Worm (Caenorhabditis elegans): ENCODE measurements around the gene F53H8.3.

DNA sequence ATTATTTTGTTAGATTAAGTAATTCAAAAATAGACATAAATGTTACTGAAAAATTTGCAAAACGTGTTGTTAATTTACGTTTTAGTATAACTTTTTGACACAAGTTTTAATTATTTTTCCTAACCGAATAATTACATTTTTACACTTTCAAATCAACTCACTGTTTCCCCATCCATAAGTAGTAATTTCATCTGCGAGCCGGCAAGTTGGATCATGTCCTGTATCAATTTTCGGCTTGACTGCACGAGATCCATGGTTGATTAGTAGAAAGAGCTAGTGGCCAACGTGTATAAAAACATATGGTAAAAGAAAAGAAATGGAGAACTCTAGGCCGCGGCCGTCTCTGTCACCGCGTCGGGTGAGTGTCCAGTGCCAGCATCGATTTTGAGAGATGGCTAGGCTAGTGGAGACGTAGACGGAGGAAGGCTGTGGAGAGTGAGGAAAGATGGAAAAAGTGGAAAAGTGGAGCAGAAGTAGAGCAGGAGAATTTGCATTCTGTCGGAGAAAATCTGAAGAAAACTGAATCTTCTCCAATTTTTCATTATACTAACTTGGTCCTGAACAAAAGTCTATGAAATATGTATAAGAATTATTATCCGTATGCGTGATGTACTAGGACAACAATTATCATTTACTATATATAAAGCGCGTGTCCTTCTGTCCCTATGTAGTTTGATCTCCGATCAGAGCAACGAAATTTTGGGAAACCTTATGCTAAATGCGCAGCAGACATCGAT lies 36.3 kb downstream of the F53H8.3 start, which contains the start of gene vps-45:
- no peak for TF ChIP-seq aptf-2 (GFP tag; conservative IDR thresholded peaks at IDR 0.05)
- TF ChIP-seq hlh-26 (GFP tag; conservative IDR thresholded peaks at IDR 0.05): no peak
- no peak for TF ChIP-seq snpc-4 (GFP tag; optimal IDR thresholded peaks at IDR 0.05)
- peak in 2 of 4 experiments; percentile 80 to 82 for TF ChIP-seq snpc-4 (tag; optimal IDR thresholded peaks at IDR 0.05)
- no peak for TF ChIP-seq F49E8.2 (tag; optimal IDR thresholded peaks at IDR 0.05; ENCODE audit: insufficient read depth)
- TF ChIP-seq sea-2 (GFP tag; IDR thresholded peaks at IDR 0.05): no peak
- TF ChIP-seq let-607 (tag; optimal IDR thresholded peaks at IDR 0.05): no peak
- no peak for TF ChIP-seq F55B11.4 (tag; optimal IDR thresholded peaks at IDR 0.05; ENCODE audit: borderline replicate concordance, insufficient read depth)
- peak; percentile 8 for TF ChIP-seq lin-40 (tag; optimal IDR thresholded peaks at IDR 0.05)
- no peak for TF ChIP-seq mes-4 (tag; optimal IDR thresholded peaks at IDR 0.05)
